Fruit fly (Drosophila melanogaster): ENCODE results near the gene Smr.

Smr gene

dm6 chrX:12735478-12736428 is 6.7 kb downstream of the Smr start (continued):
- TF ChIP-seq scrt (GFP tag; optimal IDR thresholded peaks at IDR 0.05): peak; percentile 88
- peak; percentile 74 for TF ChIP-seq ara (GFP tag; IDR thresholded peaks at IDR 0.05)
- TF ChIP-seq knrl (GFP tag; IDR thresholded peaks at IDR 0.05; ENCODE audit: partially characterized antibody): no peak
- no peak for TF ChIP-seq CkIIα-i1 (GFP tag; IDR thresholded peaks at IDR 0.05)
- peak; percentile 96 for TF ChIP-seq psq (GFP tag; optimal IDR thresholded peaks at IDR 0.05)
- TF ChIP-seq sna (GFP tag; IDR thresholded peaks at IDR 0.05; ENCODE audit: partially characterized antibody): no peak
- TF ChIP-seq NK7.1 (GFP tag; optimal IDR thresholded peaks at IDR 0.05): peak; percentile 91
- TF ChIP-seq CG2889 (GFP tag; IDR thresholded peaks at IDR 0.05): peak; percentile 70; the same call in 2 of the 3 replicates
- peak; percentile 83 for TF ChIP-seq Blimp-1 (GFP tag; optimal IDR thresholded peaks at IDR 0.05)
- peak; percentile 90 for TF ChIP-seq Vsx1 (GFP tag; optimal IDR thresholded peaks at IDR 0.05)
- TF ChIP-seq CG10267 (tag; optimal IDR thresholded peaks at IDR 0.05): peak; percentile 89
- TF ChIP-seq ham (GFP tag; IDR thresholded peaks at IDR 0.05): peak; percentile 54; the same call in 1 of the 2 replicates
- peak; percentile 88 for TF ChIP-seq emc (GFP tag; optimal IDR thresholded peaks at IDR 0.05)
- TF ChIP-seq Max (GFP tag; optimal IDR thresholded peaks at IDR 0.05): peak; percentile 96
- TF ChIP-seq cwo (GFP tag; optimal IDR thresholded peaks at IDR 0.05): peak; percentile 84
- TF ChIP-seq CG1602 (GFP tag; optimal IDR thresholded peaks at IDR 0.05): peak; percentile 93
- no peak for TF ChIP-seq br (optimal IDR thresholded peaks at IDR 0.05)
- TF ChIP-seq pum (GFP tag; optimal IDR thresholded peaks at IDR 0.05): peak; percentile 91
- peak; percentile 62; the same call in 1 of the 2 replicates for TF ChIP-seq CG10959 (GFP tag; IDR thresholded peaks at IDR 0.05)
- no peak for TF ChIP-seq toy (GFP tag; IDR thresholded peaks at IDR 0.05)
- peak; percentile 57 for TF ChIP-seq CG11398 (GFP tag; optimal IDR thresholded peaks at IDR 0.05)
- TF ChIP-seq Camta (GFP tag; optimal IDR thresholded peaks at IDR 0.05): peak; percentile 94
- peak; percentile 97 for TF ChIP-seq CG12659 (GFP tag; optimal IDR thresholded peaks at IDR 0.05)
- TF ChIP-seq GATAe (GFP tag; conservative IDR thresholded peaks at IDR 0.05): 0 out of 2 replicates have a peak, but pooled peaks have one; percentile 36
- TF ChIP-seq CG13775 (GFP tag; optimal IDR thresholded peaks at IDR 0.05): peak; percentile 98
- peak; percentile 87 for TF ChIP-seq kay (GFP tag; optimal IDR thresholded peaks at IDR 0.05)
- 0 out of 2 replicates have a peak, but pooled peaks have one; percentile 62 for TF ChIP-seq vvl (GFP tag; IDR thresholded peaks at IDR 0.05)
- peak; percentile 81 for TF ChIP-seq CG1603 (tag; optimal IDR thresholded peaks at IDR 0.05)
- peak; percentile 89 for TF ChIP-seq CG3065 (GFP tag; optimal IDR thresholded peaks at IDR 0.05)
- TF ChIP-seq z (GFP tag; IDR thresholded peaks at IDR 0.05): no peak
- TF ChIP-seq CG12219 (GFP tag; optimal IDR thresholded peaks at IDR 0.05): peak; percentile 93
- TF ChIP-seq CG2712 (tag; optimal IDR thresholded peaks at IDR 0.05): peak; percentile 94
- peak; percentile 67 for TF ChIP-seq CG4707 (GFP tag; optimal IDR thresholded peaks at IDR 0.05)
- TF ChIP-seq sim (GFP tag; IDR thresholded peaks at IDR 0.05): peak; percentile 5; the same call in 1 of the 2 replicates
- no peak for TF ChIP-seq Dll (GFP tag; IDR thresholded peaks at IDR 0.05; ENCODE audit: partially characterized antibody)
- TF ChIP-seq Mad (GFP tag; optimal IDR thresholded peaks at IDR 0.05): peak; percentile 82
- TF ChIP-seq CG4282 (GFP tag; optimal IDR thresholded peaks at IDR 0.05): peak; percentile 55
- TF ChIP-seq Deaf1 (tag; optimal IDR thresholded peaks at IDR 0.05): peak; percentile 85
- TF ChIP-seq CG11696 (GFP tag; IDR thresholded peaks at IDR 0.05): peak; percentile 97
- TF ChIP-seq Pdp1 (GFP tag; optimal IDR thresholded peaks at IDR 0.05): peak; percentile 95 to 98
- peak; percentile 91 for TF ChIP-seq slp2 (GFP tag; optimal IDR thresholded peaks at IDR 0.05)
- peak; percentile 90 for TF ChIP-seq CG9817 (tag; optimal IDR thresholded peaks at IDR 0.05)
- TF ChIP-seq Lim3 (GFP tag; IDR thresholded peaks at IDR 0.05): 0 out of 2 replicates have a peak, but pooled peaks have one; percentile 22
- TF ChIP-seq CG12391 (tag; optimal IDR thresholded peaks at IDR 0.05): peak; percentile 95
- peak; percentile 93 for TF ChIP-seq Fer1 (GFP tag; optimal IDR thresholded peaks at IDR 0.05)
- TF ChIP-seq unpg (GFP tag; optimal IDR thresholded peaks at IDR 0.05): peak; percentile 89
- peak; percentile 76 for TF ChIP-seq disco-r (GFP tag; optimal IDR thresholded peaks at IDR 0.05)
- TF ChIP-seq ash1 (GFP tag; optimal IDR thresholded peaks at IDR 0.05): no peak
